Worm (Caenorhabditis elegans) whole organism, mixed stage, embryonic: Measurements from ENCODE around the gene R03D7.8.

ENCODE experiments used
- M03D4.4 ChIP-seq: sonication (generic microtip); optimal IDR thresholded peaks from 2 replicates; lab custom pipeline; 2017; ENCODE audit warnings: mild to moderate bottlenecking, missing genetic modification characterization, missing compliant biosample characterization
- bed-3 ChIP-seq: fragments of 200-800 bp; sonication (Bioruptor generic); optimal IDR thresholded peaks from 3 replicates; lab custom pipeline; 2018; ENCODE audit warnings: mild to moderate bottlenecking, missing genetic modification characterization, moderate library complexity, missing compliant biosample characterization
- blmp-1 ChIP-seq: fragments of 150-350 bp; optimal IDR thresholded peaks from 2 replicates; lab custom pipeline; 2014; ENCODE audit warnings: missing biosample characterization, missing genetic modification characterization
- ceh-43 ChIP-seq: fragments of 200-800 bp; sonication (Bioruptor generic); optimal IDR thresholded peaks from 2 replicates; lab custom pipeline; 2018; ENCODE audit warnings: mild to moderate bottlenecking, missing genetic modification characterization, moderate library complexity, missing compliant biosample characterization
- ceh-83 ChIP-seq: fragments of 200-800 bp; sonication (Bioruptor generic); optimal IDR thresholded peaks from 2 replicates; lab custom pipeline; 2018; ENCODE audit warnings: mild to moderate bottlenecking, missing genetic modification characterization, missing compliant biosample characterization
- ces-1 ChIP-seq: fragments of 150-350 bp; optimal IDR thresholded peaks from 2 replicates; lab custom pipeline; 2014; ENCODE audit warnings: missing biosample characterization, missing genetic modification reagents, missing genetic modification characterization
- cnd-1 ChIP-seq: fragments of 200-800 bp; sonication (Bioruptor generic); optimal IDR thresholded peaks from 2 replicates; lab custom pipeline; 2018; ENCODE audit warnings: mild to moderate bottlenecking, missing genetic modification characterization, missing compliant biosample characterization
- drap-1 ChIP-seq: fragments of 200-800 bp; sonication (Bioruptor generic); optimal IDR thresholded peaks from 3 replicates; lab custom pipeline; 2018; ENCODE audit warnings: mild to moderate bottlenecking, missing genetic modification characterization, missing compliant biosample characterization
- elt-1 ChIP-seq: sonication (generic microtip); optimal IDR thresholded peaks from 2 replicates; lab custom pipeline; 2017; ENCODE audit warnings: missing genetic modification characterization, mild to moderate bottlenecking, missing compliant biosample characterization, antibody characterized with exemption, moderate library complexity, borderline replicate concordance; ENCODE audit not compliant: insufficient read depth
- elt-3 ChIP-seq: fragments of 150-350 bp; optimal IDR thresholded peaks from 2 replicates; lab custom pipeline; 2014; ENCODE audit warnings: missing biosample characterization, missing genetic modification characterization
- ham-2 ChIP-seq: fragments of 200-800 bp; sonication (Bioruptor generic); optimal IDR thresholded peaks from 2 replicates; lab custom pipeline; 2018; ENCODE audit warnings: mild to moderate bottlenecking, missing genetic modification characterization, missing compliant biosample characterization
- hlh-1 ChIP-seq: fragments of 150-350 bp; optimal IDR thresholded peaks from 2 replicates; lab custom pipeline; 2014; ENCODE audit warnings: missing biosample characterization, missing genetic modification reagents, missing genetic modification characterization
- lin-13 ChIP-seq: fragments of 150-350 bp; optimal IDR thresholded peaks from 2 replicates; lab custom pipeline; 2014; ENCODE audit warnings: missing biosample characterization, missing genetic modification characterization
- lin-32 ChIP-seq: fragments of 200-800 bp; sonication (Bioruptor generic); optimal IDR thresholded peaks from 2 replicates; lab custom pipeline; 2018; ENCODE audit warnings: mild to moderate bottlenecking, missing genetic modification characterization, missing compliant biosample characterization
- mab-5 ChIP-seq: fragments of 150-350 bp; optimal IDR thresholded peaks from 2 replicates; lab custom pipeline; 2014; ENCODE audit warnings: missing biosample characterization, missing genetic modification characterization
- mep-1 ChIP-seq: fragments of 150-350 bp; optimal IDR thresholded peaks from 2 replicates; lab custom pipeline; 2017; ENCODE audit warnings: missing biosample characterization, missing genetic modification reagents, missing genetic modification characterization, inconsistent platforms
- nhr-12 ChIP-seq: fragments of 150-350 bp; optimal IDR thresholded peaks from 2 replicates; lab custom pipeline; 2014; ENCODE audit warnings: missing biosample characterization, missing genetic modification characterization
- nhr-2 ChIP-seq: fragments of 150-350 bp; optimal IDR thresholded peaks from 2 replicates; lab custom pipeline; 2014; ENCODE audit warnings: missing biosample characterization, missing genetic modification characterization
- nhr-237 ChIP-seq: fragments of 150-350 bp; optimal IDR thresholded peaks from 2 replicates; lab custom pipeline; 2014; ENCODE audit warnings: missing biosample characterization, missing genetic modification characterization
- nhr-76 ChIP-seq: sonication (generic microtip); optimal IDR thresholded peaks from 2 replicates; lab custom pipeline; 2017; ENCODE audit warnings: missing biosample characterization, missing genetic modification characterization
- pha-4 ChIP-seq: fragments of 150-350 bp; optimal IDR thresholded peaks from 2 replicates; lab custom pipeline; 2018; ENCODE audit warnings: missing biosample characterization, missing genetic modification reagents, missing genetic modification characterization
- sem-2 ChIP-seq: fragments of 200-800 bp; sonication (Bioruptor generic); optimal IDR thresholded peaks from 2 replicates; lab custom pipeline; 2018; ENCODE audit warnings: mild to moderate bottlenecking, missing genetic modification characterization, missing compliant biosample characterization
- snpc-4 ChIP-seq: fragments of 150-350 bp; optimal IDR thresholded peaks from 2 replicates; lab custom pipeline; 2014; ENCODE audit warnings: missing biosample characterization, missing genetic modification characterization
- tbx-8 ChIP-seq: fragments of 200-800 bp; sonication (Bioruptor generic); optimal IDR thresholded peaks from 2 replicates; lab custom pipeline; 2018; ENCODE audit warnings: mild to moderate bottlenecking, missing genetic modification characterization, moderate library complexity, missing compliant biosample characterization
- unc-120 ChIP-seq: sonication (generic microtip); optimal IDR thresholded peaks from 2 replicates; lab custom pipeline; 2017; ENCODE audit warnings: missing genetic modification characterization, missing compliant biosample characterization; ENCODE audit not compliant: poor library complexity, severe bottlenecking
- unc-39 ChIP-seq: fragments of 150-350 bp; optimal IDR thresholded peaks from 2 replicates; lab custom pipeline; 2014; ENCODE audit warnings: missing biosample characterization, missing genetic modification characterization
- unc-62 ChIP-seq: fragments of 150-350 bp; optimal IDR thresholded peaks from 2 replicates; lab custom pipeline; 2014; ENCODE audit warnings: missing biosample characterization, missing genetic modification reagents, missing genetic modification characterization
- zip-8 ChIP-seq: fragments of 150-350 bp; optimal IDR thresholded peaks from 2 replicates; lab custom pipeline; 2014; ENCODE audit warnings: missing biosample characterization, missing genetic modification characterization
- ztf-11 ChIP-seq: fragments of 150-350 bp; optimal IDR thresholded peaks from 2 replicates; lab custom pipeline; 2014; ENCODE audit warnings: missing biosample characterization, missing genetic modification characterization

Gene R03D7.8

ce11 chrII:10933948-10934722 lies 22.6 kb downstream of the R03D7.8 start:
- TF ChIP-seq unc-120 (tag; lab: Kevin White, UChicago) (no peak), unc-39 (no peak), ztf-11 (tag; lab: Kevin White, UChicago) (no peak), hlh-1 (tag; lab: Kevin White, UChicago) (no peak), drap-1 (GFP tag; lab: Kevin White, UChicago) (no peak), cnd-1 (tag; lab: Kevin White, UChicago) (no peak), sem-2 (GFP tag; lab: Kevin White, UChicago) (no peak), tbx-8 (GFP tag; lab: Kevin White, UChicago) (no peak), ceh-83 (GFP tag; lab: Kevin White, UChicago) (no peak), ces-1 (GFP tag; lab: Kevin White, UChicago) (no peak)

ce11 chrII:10932305-10932704 lies 24.4 kb downstream of the R03D7.8 start:
- TF ChIP-seq snpc-4 (tag; lab: Kevin White, UChicago) (no peak), bed-3 (no peak)
- TF ChIP-seq, all 35 proteins: peak for 0

ce11 chrII:10930678-10931650 lies 25.7 kb downstream of the R03D7.8 start:
- TF ChIP-seq ceh-43 (no peak), M03D4.4 (tag; lab: Kevin White, UChicago) (no peak), zip-8 (no peak), elt-3 (tag; lab: Kevin White, UChicago) (no peak)

ce11 chrII:10925804-10926570 lies 30.7 kb downstream of the R03D7.8 start, which contains the start of gene metr-1:
metr-1 (plus strand) TSS chrII:10926561.
- TF ChIP-seq M03D4.4 (tag; lab: Kevin White, UChicago) (no peak), hlh-1 (tag; lab: Kevin White, UChicago) (no peak), ham-2 (GFP tag; lab: Kevin White, UChicago) (peak; percentile 16), lin-32 (GFP tag; lab: Kevin White, UChicago) (no peak), lin-13 (tag; lab: Kevin White, UChicago) (no peak), nhr-237 (tag; lab: Kevin White, UChicago) (no peak), mab-5 (no peak), unc-62 (no peak), blmp-1 (tag; lab: Kevin White, UChicago) (no peak), nhr-76 (no peak), elt-1 (tag; lab: Kevin White, UChicago) (peak; percentile 88)

ce11 chrII:10924669-10925068 lies 32.0 kb downstream of the R03D7.8 start:
- TF ChIP-seq drap-1 (GFP tag; lab: Kevin White, UChicago) (no peak), M03D4.4 (tag; lab: Kevin White, UChicago) (no peak), sem-2 (GFP tag; lab: Kevin White, UChicago) (no peak), nhr-2 (no peak), nhr-12 (no peak), unc-62 (no peak), snpc-4 (tag; lab: Kevin White, UChicago) (no peak), pha-4 (tag; lab: Kevin White, UChicago) (no peak), cnd-1 (tag; lab: Kevin White, UChicago) (no peak), lin-13 (tag; lab: Kevin White, UChicago) (no peak), nhr-237 (tag; lab: Kevin White, UChicago) (no peak), ztf-11 (tag; lab: Kevin White, UChicago) (no peak), blmp-1 (tag; lab: Kevin White, UChicago) (no peak), nhr-76 (no peak), mep-1 (no peak)
